Fruit fly (Drosophila melanogaster) whole organism: ENCODE results near the gene CG10591.

Experiments used
- CG8478 ChIP-seq: fragments of >200 bp; optimal IDR thresholded peaks from 2 replicates; lab custom pipeline; 2018; ENCODE audit warnings: inconsistent platforms
- Dll ChIP-seq: fragments of >200 bp; optimal IDR thresholded peaks from 2 replicates; lab custom pipeline; 2017
- EcR ChIP-seq, 2 experiments: fragments of >200 bp; optimal IDR thresholded peaks; 2 replicates each; lab custom pipeline; 2017; ENCODE audit warnings: missing biosample characterization in 2 of 2, missing genetic modification characterization in 2 of 2, missing genetic modification reagents in 2 of 2
- pan ChIP-seq: fragments of >200 bp; optimal IDR thresholded peaks from 2 replicates; lab custom pipeline; 2017
- psq ChIP-seq: fragments of >200 bp; optimal IDR thresholded peaks from 2 replicates; lab custom pipeline; 2017
- usp ChIP-seq: fragments of >200 bp; optimal IDR thresholded peaks from 2 replicates; lab custom pipeline; 2017; ENCODE audit warnings: missing biosample characterization, missing genetic modification characterization, mixed read lengths

Gene CG10591

DNA sequence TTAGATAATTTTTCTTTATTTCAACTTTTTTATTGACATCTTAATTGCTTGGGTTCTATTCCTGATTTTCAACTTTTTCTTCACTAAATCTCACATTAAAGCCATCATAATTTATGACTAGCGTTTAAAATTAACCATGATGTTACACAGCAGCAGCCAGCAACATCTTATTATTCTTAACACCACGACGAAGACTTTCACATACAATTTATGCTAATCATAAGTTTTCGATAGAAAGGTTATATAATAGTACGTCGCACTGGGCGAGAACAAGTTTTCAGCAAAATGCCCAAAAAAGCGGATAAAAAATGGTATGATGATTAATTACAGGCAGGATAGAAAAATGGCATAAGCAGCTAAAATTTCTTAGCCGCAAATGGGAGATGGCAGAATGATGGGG lies 32.4 kb upstream of the CG10591 start:
- TF ChIP-seq CG8478 (lab: Kevin White, UChicago) (no peak), Dll (lab: Kevin White, UChicago) (no peak), EcR (GFP tag; optimal IDR thresholded peaks at IDR 0.05; lab: Kevin White, UChicago) (no peak), usp (GFP tag; lab: Kevin White, UChicago) (no peak), psq (no peak), pan (no peak)

DNA sequence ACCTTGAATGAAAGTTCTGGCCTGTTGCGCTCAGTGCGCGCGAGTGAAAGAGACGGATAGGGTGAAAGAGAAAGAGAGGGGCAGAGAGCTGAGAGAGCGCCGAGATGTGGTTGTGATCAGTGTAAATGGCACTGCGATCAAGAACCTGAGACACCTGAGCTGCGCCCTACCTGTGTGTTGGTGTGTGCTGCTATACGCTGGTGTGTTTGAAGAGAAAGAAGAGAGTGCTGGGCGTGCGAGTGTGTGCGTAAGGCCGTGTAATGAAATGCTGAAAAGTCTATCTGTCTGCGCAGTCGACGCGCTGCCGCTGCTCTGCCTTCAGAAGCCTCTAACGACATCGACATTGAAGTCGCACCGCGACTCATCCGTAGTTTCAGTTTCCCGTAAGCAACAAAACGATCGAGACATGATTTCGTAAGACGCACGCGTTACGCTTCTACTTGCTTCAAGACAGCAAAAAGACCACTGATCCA lies 31.2 kb upstream of the CG10591 start, which contains the start of gene Blimp-1:
TSS of gene Blimp-1 (plus strand) at position 376 of the 473 bp plus-strand sequence.
- TF ChIP-seq usp (GFP tag; lab: Kevin White, UChicago), result no peak
- TF ChIP-seq CG8478 (lab: Kevin White, UChicago), result no peak
- peak in 1 of 2 experiments; percentile 72 for TF ChIP-seq EcR (GFP tag; optimal IDR thresholded peaks at IDR 0.05; lab: Kevin White, UChicago)
- TF ChIP-seq psq, result no peak
- peak; percentile 88 for TF ChIP-seq Dll (lab: Kevin White, UChicago)
- TF ChIP-seq pan, result no peak

DNA sequence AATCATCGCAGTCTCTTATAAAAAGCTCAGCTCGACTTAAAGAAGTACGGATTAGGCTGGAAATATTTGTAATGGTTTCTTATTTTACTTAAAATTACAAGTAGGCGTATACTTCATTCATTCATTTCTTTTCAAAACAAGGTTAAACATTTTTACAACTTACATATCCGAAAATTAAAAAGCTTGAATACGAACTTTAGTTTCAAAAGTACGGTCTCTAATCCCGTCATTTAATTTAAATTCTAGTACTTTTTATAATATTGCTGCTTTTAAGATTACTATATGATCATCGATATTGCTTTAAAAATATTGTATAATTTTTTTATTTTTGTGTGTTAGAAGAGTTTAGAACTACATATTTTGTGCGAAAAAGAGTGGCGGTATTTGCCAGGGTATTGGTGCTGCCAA lies 30.7 kb upstream of the CG10591 start:
- no peak for TF ChIP-seq usp (GFP tag; lab: Kevin White, UChicago)
- TF ChIP-seq pan, result no peak
- no peak for TF ChIP-seq EcR (GFP tag; optimal IDR thresholded peaks at IDR 0.05; lab: Kevin White, UChicago)
- TF ChIP-seq Dll (lab: Kevin White, UChicago), result no peak
- no peak for TF ChIP-seq CG8478 (lab: Kevin White, UChicago)
- no peak for TF ChIP-seq psq

- TF ChIP-seq psq (no peak), EcR (GFP tag; optimal IDR thresholded peaks at IDR 0.05; lab: Kevin White, UChicago) (peak; percentile 46 to 78)
Observed at dm6 chr3L:5627816-5628215, 28.3 kb upstream of the CG10591 start.

DNA sequence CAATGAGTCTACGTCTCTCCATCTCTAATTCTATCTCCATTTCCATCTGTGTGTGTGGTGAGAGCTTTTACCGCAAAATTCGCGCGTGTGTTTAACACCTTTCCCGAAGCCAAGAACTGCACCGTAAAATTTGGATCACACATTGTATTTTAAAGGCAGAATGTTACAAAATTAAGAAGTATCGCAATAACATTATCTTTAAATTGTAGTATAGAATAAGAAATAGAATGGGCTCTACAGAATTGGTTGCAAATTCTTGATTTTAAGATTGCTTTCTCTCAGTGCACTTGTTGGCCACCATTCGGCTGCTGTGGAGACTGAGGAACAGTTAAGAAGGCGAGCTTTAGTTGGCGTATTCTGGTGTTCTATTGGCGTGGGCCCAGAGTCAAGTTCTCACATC lies 27.0 kb upstream of the CG10591 start:
- no peak for TF ChIP-seq Dll (lab: Kevin White, UChicago)
- no peak for TF ChIP-seq usp (GFP tag; lab: Kevin White, UChicago)
- no peak for TF ChIP-seq psq
- no peak for TF ChIP-seq EcR (GFP tag; optimal IDR thresholded peaks at IDR 0.05; lab: Kevin White, UChicago)
- no peak for TF ChIP-seq CG8478 (lab: Kevin White, UChicago)
- TF ChIP-seq pan, result no peak

dm6 chr3L:5625121-5625667 lies 25.7 kb upstream of the CG10591 start:
- TF ChIP-seq CG8478 (lab: Kevin White, UChicago) (no peak), EcR (GFP tag; optimal IDR thresholded peaks at IDR 0.05; lab: Kevin White, UChicago) (peak; percentile 62 to 86)

DNA sequence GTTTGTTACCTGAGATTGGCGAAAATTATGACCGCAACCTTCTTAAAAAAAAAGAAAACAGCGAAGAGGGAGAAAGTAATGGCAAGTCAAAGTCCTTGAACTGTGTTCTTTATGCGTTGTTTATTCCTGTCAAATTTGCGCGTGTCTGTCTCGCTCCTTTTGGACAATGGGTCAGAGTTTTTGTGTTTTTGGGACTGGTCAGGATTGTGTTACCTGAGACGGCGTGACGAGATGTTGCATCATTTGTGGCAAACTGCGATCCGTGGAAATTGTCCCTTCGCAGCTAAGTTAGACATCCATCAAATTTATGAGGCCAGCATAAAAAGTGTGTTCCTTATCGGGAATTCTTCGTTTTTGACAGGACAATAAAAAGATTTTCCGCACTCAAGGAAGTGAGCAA lies 23.8 kb upstream of the CG10591 start:
- TF ChIP-seq pan (no peak), Dll (lab: Kevin White, UChicago) (no peak), EcR (GFP tag; optimal IDR thresholded peaks at IDR 0.05; lab: Kevin White, UChicago) (no peak), usp (GFP tag; lab: Kevin White, UChicago) (no peak), CG8478 (lab: Kevin White, UChicago) (no peak)

DNA sequence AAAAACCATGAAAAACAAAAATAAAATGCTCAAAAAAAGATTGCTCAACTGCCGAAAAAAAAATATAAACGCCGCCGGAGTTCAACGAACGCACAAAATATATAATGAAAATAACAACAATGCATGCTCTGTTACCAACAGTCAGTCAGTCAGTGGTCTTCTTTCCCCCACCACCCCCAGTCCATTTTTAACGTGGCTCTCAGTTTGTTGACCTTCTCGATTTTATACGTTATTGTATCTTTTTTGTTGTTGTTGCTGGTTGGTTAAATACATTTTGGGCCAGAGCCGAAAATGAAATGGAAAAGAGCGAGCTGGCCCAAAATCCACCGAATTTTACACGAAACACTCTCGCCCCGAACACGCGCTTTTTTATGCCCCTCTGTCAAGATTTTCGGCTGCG lies 22.4 kb upstream of the CG10591 start:
- TF ChIP-seq pan (no peak), EcR (GFP tag; optimal IDR thresholded peaks at IDR 0.05; lab: Kevin White, UChicago) (peak in 1 of 2 experiments; percentile 93), Dll (lab: Kevin White, UChicago) (peak; percentile 10), usp (GFP tag; lab: Kevin White, UChicago) (no peak), psq (no peak), CG8478 (lab: Kevin White, UChicago) (no peak)

dm6 chr3L:5621506-5621905 lies 22.0 kb upstream of the CG10591 start:
- TF ChIP-seq CG8478 (lab: Kevin White, UChicago), result no peak
- TF ChIP-seq usp (GFP tag; lab: Kevin White, UChicago), result no peak
- TF ChIP-seq pan, result no peak
- no peak for TF ChIP-seq psq
- TF ChIP-seq EcR (GFP tag; optimal IDR thresholded peaks at IDR 0.05; lab: Kevin White, UChicago), result no peak
- no peak for TF ChIP-seq Dll (lab: Kevin White, UChicago)

dm6 chr3L:5618697-5619096 lies 19.2 kb upstream of the CG10591 start:
- peak; percentile 55 to 86 for TF ChIP-seq EcR (GFP tag; optimal IDR thresholded peaks at IDR 0.05; lab: Kevin White, UChicago)
- no peak for TF ChIP-seq CG8478 (lab: Kevin White, UChicago)

DNA sequence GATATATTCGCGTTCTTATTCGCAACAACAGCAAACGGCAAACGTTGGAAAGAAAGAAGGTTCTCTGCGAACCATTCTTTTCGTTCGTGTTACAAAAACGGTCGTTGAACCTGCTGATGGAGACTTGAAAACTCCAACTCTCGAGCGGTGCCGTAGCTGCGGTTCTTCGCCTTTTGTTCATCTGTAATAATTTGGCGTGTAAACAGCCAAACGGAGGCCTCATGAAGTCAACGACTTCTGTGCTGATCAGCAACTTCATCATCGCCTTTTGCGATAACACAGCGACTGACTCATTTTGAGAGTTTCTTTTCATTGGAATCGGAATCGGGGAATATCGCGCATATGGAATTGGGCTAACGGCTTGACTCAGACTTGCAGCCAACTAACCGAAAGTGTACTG lies 17.9 kb upstream of the CG10591 start:
- TF ChIP-seq pan (no peak), psq (no peak), EcR (GFP tag; optimal IDR thresholded peaks at IDR 0.05; lab: Kevin White, UChicago) (peak; percentile 41 to 71), Dll (lab: Kevin White, UChicago) (no peak), CG8478 (lab: Kevin White, UChicago) (no peak), usp (GFP tag; lab: Kevin White, UChicago) (no peak)

- TF ChIP-seq pan (no peak), EcR (GFP tag; optimal IDR thresholded peaks at IDR 0.05; lab: Kevin White, UChicago) (peak; percentile 61 to 88)
Observed at dm6 chr3L:5616472-5616871, 17.0 kb upstream of the CG10591 start.

DNA sequence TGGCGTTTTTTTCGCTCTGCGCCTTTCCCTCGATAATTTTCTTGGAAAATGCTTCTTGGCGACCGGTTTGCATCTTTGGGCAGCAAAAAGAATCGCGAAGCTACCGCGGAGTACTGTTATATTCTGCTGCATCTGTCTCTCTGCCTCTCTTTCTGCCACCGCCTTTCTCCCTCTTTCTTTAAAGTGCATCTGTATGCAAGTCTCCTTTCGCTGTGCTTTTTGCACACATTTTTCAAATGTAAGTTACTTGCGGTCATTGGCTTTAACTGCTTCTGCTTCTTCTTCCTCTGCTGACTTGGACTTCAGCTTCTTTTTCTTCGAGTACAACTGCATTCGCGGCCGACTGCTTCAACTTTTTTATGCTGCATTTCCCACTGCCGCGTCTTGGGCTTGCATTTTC lies 16.3 kb upstream of the CG10591 start:
- no peak for TF ChIP-seq Dll (lab: Kevin White, UChicago)
- TF ChIP-seq CG8478 (lab: Kevin White, UChicago), result no peak
- TF ChIP-seq usp (GFP tag; lab: Kevin White, UChicago), result no peak
- peak; percentile 66 to 83 for TF ChIP-seq EcR (GFP tag; optimal IDR thresholded peaks at IDR 0.05; lab: Kevin White, UChicago)
